Worm (Caenorhabditis elegans): Measurements from ENCODE around the gene F53F4.15.

The F53F4.15 gene

ce11 chrV:13656346-13657254 is 35.8 kb downstream of the F53F4.15 start (continued):
- TF ChIP-seq Y75B8A.6 (GFP tag; IDR thresholded peaks at IDR 0.05) (0 out of 2 replicates have a peak, but pooled peaks have one; percentile 20), ztf-11 (tag; optimal IDR thresholded peaks at IDR 0.05) (no peak), Y105C5A.15 (GFP tag; IDR thresholded peaks at IDR 0.05) (0 out of 2 replicates have a peak, but pooled peaks have one; percentile 44), ceh-28 (tag; optimal IDR thresholded peaks at IDR 0.05) (no peak), skn-1 (tag; optimal IDR thresholded peaks at IDR 0.05) (no peak), lsy-2 (tag; optimal IDR thresholded peaks at IDR 0.05) (peak; percentile 46 to 51), nhr-77 (tag; optimal IDR thresholded peaks at IDR 0.05) (peak; percentile 66), mxl-2 (GFP tag; conservative IDR thresholded peaks at IDR 0.05) (0 out of 2 replicates have a peak, but pooled peaks have one; percentile 7), egl-27 (tag; optimal IDR thresholded peaks at IDR 0.05) (no peak), T26A8.4 (GFP tag; IDR thresholded peaks at IDR 0.05) (peak; percentile 38; the same call in 1 of the 2 replicates), ztf-7 (tag; optimal IDR thresholded peaks at IDR 0.05) (no peak), ces-1 (GFP tag; optimal IDR thresholded peaks at IDR 0.05) (no peak), snpc-4 (tag; optimal IDR thresholded peaks at IDR 0.05) (no peak), mdt-29 (GFP tag; IDR thresholded peaks at IDR 0.05) (peak; percentile 74), hif-1 (tag; optimal IDR thresholded peaks at IDR 0.05) (peak; percentile 6 to 44), spr-1 (tag; optimal IDR thresholded peaks at IDR 0.05) (peak; percentile 9), madf-5 (GFP tag; IDR thresholded peaks at IDR 0.05) (no peak), php-3 (GFP tag; IDR thresholded peaks at IDR 0.05) (peak; percentile 82), vab-7 (GFP tag; IDR thresholded peaks at IDR 0.05) (no peak), nhr-102 (tag; optimal IDR thresholded peaks at IDR 0.05) (peak; percentile 86), aha-1 (tag) (peak; percentile 99), set-16 (GFP tag; IDR thresholded peaks at IDR 0.05) (peak; percentile 28; the same call in 1 of the 2 replicates), D1046.2 (GFP tag; IDR thresholded peaks at IDR 0.05) (no peak), ctbp-1 (GFP tag; IDR thresholded peaks at IDR 0.05) (no peak), ceh-44 (GFP tag; IDR thresholded peaks at IDR 0.05) (no peak), ceh-32 (tag; optimal IDR thresholded peaks at IDR 0.05; ENCODE audit: poor library complexity) (no peak)

DNA sequence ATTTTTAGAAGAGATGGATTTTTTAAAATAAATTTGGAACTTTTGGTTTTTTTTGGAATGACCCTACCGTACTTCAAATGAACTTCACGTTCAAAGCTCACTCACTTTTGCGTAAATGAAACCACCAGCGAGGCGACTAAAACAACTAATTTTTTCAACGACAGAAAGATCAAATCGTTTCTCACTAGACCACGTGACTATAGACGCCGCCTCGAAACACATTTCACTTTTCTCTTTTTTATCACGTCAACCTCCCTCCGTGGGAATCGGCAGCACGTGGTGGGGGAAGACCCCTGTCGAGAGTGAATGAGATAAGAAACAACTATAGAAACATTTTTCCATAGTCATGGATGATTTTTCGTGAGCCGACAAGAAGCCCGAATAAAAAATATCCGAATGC is 36.5 kb downstream of the F53F4.15 start:
- TF ChIP-seq T20F7.1 (GFP tag; optimal IDR thresholded peaks at IDR 0.05) (peak; percentile 50), ZK546.5 (tag; optimal IDR thresholded peaks at IDR 0.05) (no peak), ceh-82 (tag; optimal IDR thresholded peaks at IDR 0.05) (no peak), zfp-2 (tag; optimal IDR thresholded peaks at IDR 0.05) (no peak), set-16 (GFP tag; IDR thresholded peaks at IDR 0.05) (peak; percentile 17; the same call in 1 of the 2 replicates), cey-2 (tag; optimal IDR thresholded peaks at IDR 0.05; ENCODE audit: borderline replicate concordance, insufficient read depth) (peak; percentile 41), D1046.2 (GFP tag; IDR thresholded peaks at IDR 0.05) (no peak), unc-130 (GFP tag; optimal IDR thresholded peaks at IDR 0.05) (no peak), lin-13 (GFP tag; optimal IDR thresholded peaks at IDR 0.05) (peak; percentile 75), hlh-30 (tag; optimal IDR thresholded peaks at IDR 0.05; ENCODE audit: insufficient read depth) (peak; percentile 96), nhr-28 (tag; optimal IDR thresholded peaks at IDR 0.05) (peak; percentile 93), zag-1 (tag; optimal IDR thresholded peaks at IDR 0.05) (no peak), F10B5.3 (tag; optimal IDR thresholded peaks at IDR 0.05) (no peak), lin-29 (GFP tag; IDR thresholded peaks at IDR 0.05) (peak; percentile 69; the same call in 1 of the 2 replicates), lin-15B (tag; optimal IDR thresholded peaks at IDR 0.05) (no peak), nhr-76 (tag; optimal IDR thresholded peaks at IDR 0.05) (peak; percentile 37), snpc-1.2 (GFP tag; IDR thresholded peaks at IDR 0.05) (no peak), nhr-42 (GFP tag; IDR thresholded peaks at IDR 0.05) (0 out of 2 replicates have a peak, but pooled peaks have one; percentile 36), gei-8 (GFP tag; optimal IDR thresholded peaks at IDR 0.05) (peak; percentile 73), pqm-1 (tag; optimal IDR thresholded peaks at IDR 0.05) (peak; percentile 17), arid-1 (GFP tag; conservative IDR thresholded peaks at IDR 0.05) (no peak), dve-1 (tag; optimal IDR thresholded peaks at IDR 0.05; ENCODE audit: insufficient read depth) (peak; percentile 97), lim-7 (GFP tag; IDR thresholded peaks at IDR 0.05) (no peak), madf-5 (GFP tag; IDR thresholded peaks at IDR 0.05) (no peak), ztf-7 (tag; optimal IDR thresholded peaks at IDR 0.05) (peak; percentile 19), ama-1 (optimal IDR thresholded peaks at IDR 0.05) (no peak)
